Worm (Caenorhabditis elegans): ENCODE data around the gene C44C10.11.

C44C10.11 gene

ce11 chrX:11666545-11667177, 43.5 kb downstream of the C44C10.11 start, which contains the start of gene noca-2 (continued):
- no peak for TF ChIP-seq odd-2 (tag; optimal IDR thresholded peaks at IDR 0.05)
- TF ChIP-seq ceh-22 (tag; optimal IDR thresholded peaks at IDR 0.05) = no peak
- TF ChIP-seq K09A11.1 (tag; optimal IDR thresholded peaks at IDR 0.05; ENCODE audit: insufficient read depth) = no peak
- TF ChIP-seq hlh-6 (tag; optimal IDR thresholded peaks at IDR 0.05) = no peak
- TF ChIP-seq C38D4.7 (GFP tag; optimal IDR thresholded peaks at IDR 0.05) = no peak

- TF ChIP-seq ceh-2 (tag; optimal IDR thresholded peaks at IDR 0.05) (no peak), nfya-1 (tag; optimal IDR thresholded peaks at IDR 0.05) (no peak), lim-6 (tag; optimal IDR thresholded peaks at IDR 0.05) (no peak)
Observed at ce11 chrX:11665522-11666017, 44.6 kb downstream of the C44C10.11 start.

- TF ChIP-seq ceh-48 (tag; optimal IDR thresholded peaks at IDR 0.05) = no peak
- no peak for TF ChIP-seq hlh-13 (GFP tag; optimal IDR thresholded peaks at IDR 0.05)
- TF ChIP-seq ref-2 (tag; optimal IDR thresholded peaks at IDR 0.05) = no peak
- TF ChIP-seq ztf-16 (tag; optimal IDR thresholded peaks at IDR 0.05) = no peak
- no peak for TF ChIP-seq lin-11 (tag; optimal IDR thresholded peaks at IDR 0.05)
- TF ChIP-seq F13H6.1 (tag; optimal IDR thresholded peaks at IDR 0.05) = no peak
- TF ChIP-seq sox-2 (GFP tag; IDR thresholded peaks at IDR 0.05) = no peak
- no peak for TF ChIP-seq Y22D7AL.16 (tag; optimal IDR thresholded peaks at IDR 0.05)
- no peak for TF ChIP-seq hlh-30 (tag; optimal IDR thresholded peaks at IDR 0.05; ENCODE audit: insufficient read depth)
- TF ChIP-seq C38D4.7 (GFP tag; optimal IDR thresholded peaks at IDR 0.05) = no peak
- TF ChIP-seq ceh-30 (tag; optimal IDR thresholded peaks at IDR 0.05) = no peak
Observed at ce11 chrX:11664184-11664583, 46.0 kb downstream of the C44C10.11 start.

- TF ChIP-seq hlh-6 (tag; optimal IDR thresholded peaks at IDR 0.05) = no peak
- no peak for TF ChIP-seq fax-1 (tag; optimal IDR thresholded peaks at IDR 0.05)
- TF ChIP-seq ceh-19 (GFP tag; optimal IDR thresholded peaks at IDR 0.05) = peak; percentile 4
- TF ChIP-seq che-1 (tag; optimal IDR thresholded peaks at IDR 0.05) = peak; percentile 18
- no peak for TF ChIP-seq ceh-31 (tag; optimal IDR thresholded peaks at IDR 0.05)
- TF ChIP-seq nhr-11 (tag; optimal IDR thresholded peaks at IDR 0.05) = no peak
- TF ChIP-seq madf-2 (tag; optimal IDR thresholded peaks at IDR 0.05) = no peak
- TF ChIP-seq elt-2 (tag; optimal IDR thresholded peaks at IDR 0.05) = peak; percentile 48
- no peak for TF ChIP-seq pag-3 (tag; optimal IDR thresholded peaks at IDR 0.05; ENCODE audit: borderline replicate concordance)
- TF ChIP-seq tbx-2 (tag; optimal IDR thresholded peaks at IDR 0.05) = peak; percentile 10
- TF ChIP-seq nhr-232 (tag; optimal IDR thresholded peaks at IDR 0.05) = peak; percentile 2
- TF ChIP-seq nfya-1 (tag; optimal IDR thresholded peaks at IDR 0.05) = no peak
- no peak for TF ChIP-seq odd-2 (tag; optimal IDR thresholded peaks at IDR 0.05)
- no peak for TF ChIP-seq C38D4.7 (GFP tag; optimal IDR thresholded peaks at IDR 0.05)
- peak; percentile 31 for TF ChIP-seq ceh-34 (tag; optimal IDR thresholded peaks at IDR 0.05)
- TF ChIP-seq K09A11.1 (tag; optimal IDR thresholded peaks at IDR 0.05; ENCODE audit: insufficient read depth) = no peak
- TF ChIP-seq ceh-6 (GFP tag; optimal IDR thresholded peaks at IDR 0.05) = peak; percentile 47
- TF ChIP-seq syd-9 (tag; optimal IDR thresholded peaks at IDR 0.05) = no peak
- TF ChIP-seq dve-1 (tag; optimal IDR thresholded peaks at IDR 0.05) = no peak
- TF ChIP-seq ceh-30 (tag; optimal IDR thresholded peaks at IDR 0.05) = no peak
- no peak for TF ChIP-seq eyg-1 (tag; optimal IDR thresholded peaks at IDR 0.05)
- no peak for TF ChIP-seq lin-11 (tag; optimal IDR thresholded peaks at IDR 0.05)
Observed at ce11 chrX:11662557-11662956, 47.6 kb downstream of the C44C10.11 start.

- TF ChIP-seq hlh-30 (tag; optimal IDR thresholded peaks at IDR 0.05; ENCODE audit: insufficient read depth) (no peak), che-1 (tag; optimal IDR thresholded peaks at IDR 0.05) (no peak), ceh-18 (tag; optimal IDR thresholded peaks at IDR 0.05) (no peak), odd-2 (tag; optimal IDR thresholded peaks at IDR 0.05) (no peak), pat-9 (tag; optimal IDR thresholded peaks at IDR 0.05) (no peak), zip-5 (tag; optimal IDR thresholded peaks at IDR 0.05) (no peak), ceh-2 (tag; optimal IDR thresholded peaks at IDR 0.05) (no peak), unc-86 (tag; optimal IDR thresholded peaks at IDR 0.05) (no peak), sox-4 (tag; optimal IDR thresholded peaks at IDR 0.05) (no peak), unc-3 (GFP tag; conservative IDR thresholded peaks at IDR 0.05) (no peak), unc-3 (tag; optimal IDR thresholded peaks at IDR 0.05) (no peak), tbx-7 (tag; optimal IDR thresholded peaks at IDR 0.05) (no peak), pros-1 (tag; optimal IDR thresholded peaks at IDR 0.05) (no peak)
Observed at ce11 chrX:11662069-11662468, 48.1 kb downstream of the C44C10.11 start.
